Worm (Caenorhabditis elegans) whole organism, midembryonic: ENCODE data around the gene metl-6.

Experiments used
- T22C8.4 ChIP-seq: fragments of 200-800 bp; sonication (Bioruptor generic); IDR thresholded peaks from 2 replicates; pipeline ENCODE4 v1.3.6; 2022; ENCODE audit warnings: missing genetic modification characterization, missing compliant biosample characterization
- cog-1 ChIP-seq: sonication (generic microtip); optimal IDR thresholded peaks from 2 replicates; lab custom pipeline; 2016; ENCODE audit warnings: missing genetic modification characterization, missing compliant biosample characterization
- flt-1 ChIP-seq: fragments of 200-800 bp; sonication (Bioruptor generic); IDR thresholded peaks from 2 replicates; pipeline ENCODE4 v1.3.6; 2022; ENCODE audit warnings: missing genetic modification characterization, missing compliant biosample characterization
- klf-2 ChIP-seq: fragments of 200-800 bp; sonication (Bioruptor generic); conservative IDR thresholded peaks from 2 replicates; pipeline ENCODE4 v1.3.6; 2022; ENCODE audit warnings: missing genetic modification reagents, missing genetic modification characterization, missing compliant biosample characterization
- med-1 ChIP-seq: sonication (generic microtip); optimal IDR thresholded peaks from 2 replicates; lab custom pipeline; 2017; ENCODE audit warnings: missing genetic modification characterization, mild to moderate bottlenecking, missing compliant biosample characterization, antibody characterized with exemption, missing genetic modification reagents; ENCODE audit not compliant: insufficient read depth
- ref-1 ChIP-seq: fragments of 200-800 bp; sonication (Bioruptor generic); conservative IDR thresholded peaks from 2 replicates; pipeline ENCODE4 v1.3.6; 2022; ENCODE audit warnings: missing genetic modification reagents, missing genetic modification characterization, missing compliant biosample characterization
- tab-1 ChIP-seq: fragments of 200-800 bp; sonication (Bioruptor generic); IDR thresholded peaks from 2 replicates; pipeline ENCODE4 v1.3.6; 2022; ENCODE audit warnings: missing genetic modification characterization, missing compliant biosample characterization
- ztf-23 ChIP-seq: fragments of 200-800 bp; sonication (Bioruptor generic); IDR thresholded peaks from 2 replicates; pipeline ENCODE4 v1.3.6; 2022; ENCODE audit warnings: missing genetic modification reagents, missing genetic modification characterization, missing compliant biosample characterization
- ztf-29 ChIP-seq: fragments of 200-800 bp; sonication (Bioruptor generic); IDR thresholded peaks from 2 replicates; pipeline ENCODE4 v1.3.6; 2022; ENCODE audit warnings: missing genetic modification reagents, missing genetic modification characterization, missing compliant biosample characterization

metl-6 gene

ce11 chrIII:3921646-3922328 lies at the start of gene metl-6, which contains the start of gene nit-1:
Gene metl-6, minus strand, starts transcription at chrIII:3921711.
Gene nit-1, plus strand, starts transcription at chrIII:3922207.
- no peak for TF ChIP-seq ztf-23
- TF ChIP-seq tab-1 (GFP tag; lab: Robert Waterston, UW) = no peak
- no peak for TF ChIP-seq med-1 (GFP tag; lab: Kevin White, UChicago)
- no peak for TF ChIP-seq ztf-29
- no peak for TF ChIP-seq cog-1 (tag; lab: Kevin White, UChicago)
- no peak for TF ChIP-seq T22C8.4 (GFP tag; lab: Robert Waterston, UW)
- TF ChIP-seq ref-1 (GFP tag; lab: Robert Waterston, UW) = no peak
- no peak for TF ChIP-seq flt-1 (GFP tag; lab: Robert Waterston, UW)
- no peak for TF ChIP-seq klf-2 (GFP tag; lab: Robert Waterston, UW)

DNA sequence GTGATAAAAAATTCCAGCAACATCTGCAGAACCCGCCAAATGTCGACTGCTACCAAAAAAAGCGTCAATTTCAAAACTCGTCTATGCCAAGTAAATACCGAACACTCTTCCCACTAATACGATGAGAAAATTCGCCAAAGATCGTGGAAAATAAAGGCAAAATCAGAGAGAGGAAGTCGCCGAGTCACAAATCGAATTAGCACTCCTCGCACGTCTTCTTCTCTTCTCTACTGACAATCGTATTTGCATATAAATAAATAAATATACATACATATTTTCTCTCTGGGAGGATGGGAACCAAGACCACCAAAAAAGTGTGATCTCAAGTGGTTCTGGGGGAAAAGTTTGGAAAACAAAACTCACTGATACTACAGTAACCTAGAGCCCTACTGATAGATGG lies 48.9 kb upstream of the metl-6 start:
- no peak for TF ChIP-seq T22C8.4 (GFP tag; lab: Robert Waterston, UW)

- TF ChIP-seq flt-1 (GFP tag; lab: Robert Waterston, UW) (no peak), ref-1 (GFP tag; lab: Robert Waterston, UW) (no peak), cog-1 (tag; lab: Kevin White, UChicago) (no peak), tab-1 (GFP tag; lab: Robert Waterston, UW) (no peak), ztf-23 (no peak), ztf-29 (no peak), med-1 (GFP tag; lab: Kevin White, UChicago) (no peak), klf-2 (GFP tag; lab: Robert Waterston, UW) (no peak), T22C8.4 (GFP tag; lab: Robert Waterston, UW) (no peak)
These were observed 47.6 kb upstream of the metl-6 start for ce11 chrIII:3969133-3969532.

DNA sequence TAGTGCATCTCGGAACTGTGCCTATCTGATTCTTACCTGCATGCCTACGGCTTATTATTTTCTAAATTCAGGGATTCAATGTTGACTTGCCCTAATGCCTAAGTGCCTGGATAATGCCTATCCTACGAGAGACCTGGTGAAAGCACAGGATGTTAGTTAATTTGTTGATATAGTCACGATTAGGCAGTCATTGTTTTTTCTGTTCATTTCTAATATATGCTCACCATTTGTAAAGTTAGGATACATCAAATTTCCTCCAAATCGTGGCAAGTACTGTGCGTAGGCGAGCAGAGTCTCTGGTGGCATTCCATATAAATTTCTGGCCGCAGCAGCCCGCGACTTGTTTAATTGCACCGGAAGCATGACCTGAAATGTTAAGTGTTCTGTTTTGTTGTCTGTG lies 44.6 kb upstream of the metl-6 start:
- TF ChIP-seq ztf-23 (no peak), flt-1 (GFP tag; lab: Robert Waterston, UW) (no peak), klf-2 (GFP tag; lab: Robert Waterston, UW) (no peak), ref-1 (GFP tag; lab: Robert Waterston, UW) (no peak), med-1 (GFP tag; lab: Kevin White, UChicago) (no peak), cog-1 (tag; lab: Kevin White, UChicago) (no peak)

- TF ChIP-seq ztf-29 = no peak
- no peak for TF ChIP-seq tab-1 (GFP tag; lab: Robert Waterston, UW)
- TF ChIP-seq ref-1 (GFP tag; lab: Robert Waterston, UW) = no peak
- no peak for TF ChIP-seq cog-1 (tag; lab: Kevin White, UChicago)
- no peak for TF ChIP-seq med-1 (GFP tag; lab: Kevin White, UChicago)
- TF ChIP-seq T22C8.4 (GFP tag; lab: Robert Waterston, UW) = no peak
- TF ChIP-seq ztf-23 = no peak
- no peak for TF ChIP-seq klf-2 (GFP tag; lab: Robert Waterston, UW)
- no peak for TF ChIP-seq flt-1 (GFP tag; lab: Robert Waterston, UW)
These were observed 42.7 kb upstream of the metl-6 start, which contains the start of gene R10E9.2 for ce11 chrIII:3964237-3964636. Gene R10E9.2, minus strand, starts transcription at chrIII:3964337.

ce11 chrIII:3959987-3960386 lies 38.5 kb upstream of the metl-6 start, which contains the start of gene R10E9.3:
Gene R10E9.3, plus strand, starts transcription at chrIII:3960221.
- TF ChIP-seq ref-1 (GFP tag; lab: Robert Waterston, UW) (no peak), ztf-29 (no peak), T22C8.4 (GFP tag; lab: Robert Waterston, UW) (no peak), cog-1 (tag; lab: Kevin White, UChicago) (no peak), ztf-23 (no peak), klf-2 (GFP tag; lab: Robert Waterston, UW) (no peak), flt-1 (GFP tag; lab: Robert Waterston, UW) (no peak), tab-1 (GFP tag; lab: Robert Waterston, UW) (no peak), med-1 (GFP tag; lab: Kevin White, UChicago) (no peak)

ce11 chrIII:3959206-3959605 lies 37.7 kb upstream of the metl-6 start:
- TF ChIP-seq ztf-23 = no peak
- no peak for TF ChIP-seq cog-1 (tag; lab: Kevin White, UChicago)
- TF ChIP-seq tab-1 (GFP tag; lab: Robert Waterston, UW) = no peak
- TF ChIP-seq ztf-29 = no peak
- no peak for TF ChIP-seq ref-1 (GFP tag; lab: Robert Waterston, UW)
- TF ChIP-seq flt-1 (GFP tag; lab: Robert Waterston, UW) = no peak
- no peak for TF ChIP-seq med-1 (GFP tag; lab: Kevin White, UChicago)
- TF ChIP-seq T22C8.4 (GFP tag; lab: Robert Waterston, UW) = no peak
- TF ChIP-seq klf-2 (GFP tag; lab: Robert Waterston, UW) = no peak

DNA sequence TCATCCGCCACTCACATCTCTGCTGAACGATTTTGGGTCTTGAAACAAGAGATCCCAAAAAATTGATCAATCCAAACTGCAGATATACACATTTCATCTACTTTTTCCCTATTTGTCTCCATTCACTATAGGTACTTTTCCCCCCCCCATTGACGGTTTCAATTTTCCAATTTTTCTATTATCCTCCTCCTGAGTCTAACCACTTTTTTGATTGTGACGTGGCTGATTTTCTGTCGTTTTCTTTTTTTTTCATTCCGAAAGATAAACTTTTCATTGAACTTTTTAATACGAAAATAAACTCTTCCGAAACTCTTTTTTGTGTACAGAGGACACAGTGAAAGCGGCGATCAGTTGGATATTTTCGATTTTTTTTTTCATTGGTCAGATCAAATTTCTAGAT lies 36.3 kb upstream of the metl-6 start:
- TF ChIP-seq med-1 (GFP tag; lab: Kevin White, UChicago) = no peak
- TF ChIP-seq klf-2 (GFP tag; lab: Robert Waterston, UW) = no peak
- no peak for TF ChIP-seq ztf-23

- TF ChIP-seq flt-1 (GFP tag; lab: Robert Waterston, UW) = no peak
- no peak for TF ChIP-seq ref-1 (GFP tag; lab: Robert Waterston, UW)
- no peak for TF ChIP-seq klf-2 (GFP tag; lab: Robert Waterston, UW)
- TF ChIP-seq med-1 (GFP tag; lab: Kevin White, UChicago) = no peak
- TF ChIP-seq T22C8.4 (GFP tag; lab: Robert Waterston, UW) = no peak
- TF ChIP-seq cog-1 (tag; lab: Kevin White, UChicago) = no peak
These were observed 35.7 kb upstream of the metl-6 start for ce11 chrIII:3957119-3957739.
